Worm (Caenorhabditis elegans) whole organism, early embryonic: ENCODE measurements around the gene C17A2.7.

ENCODE experiments used
- B0310.2 ChIP-seq: sonication (generic microtip); optimal IDR thresholded peaks from 2 replicates; lab custom pipeline; 2016; ENCODE audit warnings: mild to moderate bottlenecking, missing genetic modification characterization, missing compliant biosample characterization
- F13C5.2 ChIP-seq: sonication (generic microtip); optimal IDR thresholded peaks from 2 replicates; lab custom pipeline; 2017; ENCODE audit warnings: mild to moderate bottlenecking, missing genetic modification characterization, inconsistent platforms, missing compliant biosample characterization
- aly-1 ChIP-seq: sonication (generic microtip); optimal IDR thresholded peaks from 2 replicates; lab custom pipeline; 2016; ENCODE audit warnings: missing genetic modification characterization, missing compliant biosample characterization
- ama-1 ChIP-seq: fragments of 150-350 bp; optimal IDR thresholded peaks from 2 replicates; lab custom pipeline; 2014
- ceh-13 ChIP-seq: fragments of 200-800 bp; sonication (Bioruptor generic); optimal IDR thresholded peaks from 2 replicates; lab custom pipeline; 2018; ENCODE audit warnings: mild to moderate bottlenecking, missing genetic modification characterization, missing compliant biosample characterization
- ceh-36 ChIP-seq: sonication (generic microtip); optimal IDR thresholded peaks from 2 replicates; lab custom pipeline; 2016; ENCODE audit warnings: missing genetic modification characterization, inconsistent platforms, missing compliant biosample characterization
- ets-7 ChIP-seq: sonication (generic microtip); optimal IDR thresholded peaks from 2 replicates; lab custom pipeline; 2016; ENCODE audit warnings: missing genotype, missing genetic modification characterization, missing compliant biosample characterization
- flt-1 ChIP-seq: fragments of 200-800 bp; sonication (Bioruptor generic); IDR thresholded peaks from 2 replicates; pipeline ENCODE4 v1.3.6; 2022; ENCODE audit warnings: missing genetic modification characterization, missing compliant biosample characterization
- hmbx-1 ChIP-seq: sonication (generic microtip); optimal IDR thresholded peaks from 2 replicates; lab custom pipeline; 2016; ENCODE audit warnings: mild to moderate bottlenecking, missing genetic modification characterization, missing compliant biosample characterization
- hmg-4 ChIP-seq: fragments of 200-800 bp; sonication (Bioruptor generic); optimal IDR thresholded peaks from 2 replicates; lab custom pipeline; 2018; ENCODE audit warnings: mild to moderate bottlenecking, missing genetic modification characterization, missing compliant biosample characterization
- hnd-1 ChIP-seq: sonication (generic microtip); optimal IDR thresholded peaks from 2 replicates; lab custom pipeline; 2016; ENCODE audit warnings: missing genetic modification characterization, missing compliant biosample characterization
- pes-1 ChIP-seq: fragments of 200-800 bp; sonication (Bioruptor generic); IDR thresholded peaks from 2 replicates; pipeline ENCODE4 v1.3.6; 2022; ENCODE audit warnings: missing genetic modification reagents, missing genetic modification characterization, missing compliant biosample characterization
- scrt-1 ChIP-seq: fragments of 200-800 bp; sonication (Bioruptor generic); IDR thresholded peaks from 2 replicates; pipeline ENCODE4 v1.3.6; 2022; ENCODE audit warnings: missing genetic modification characterization, missing compliant biosample characterization
- sea-1 ChIP-seq: fragments of 200-800 bp; sonication (Bioruptor generic); conservative IDR thresholded peaks from 2 replicates; pipeline ENCODE4 v1.3.6; 2022; ENCODE audit warnings: missing genetic modification characterization, missing compliant biosample characterization
- tbx-11 ChIP-seq: fragments of 200-800 bp; sonication (Bioruptor generic); IDR thresholded peaks from 2 replicates; pipeline ENCODE4 v1.3.6; 2022; ENCODE audit warnings: missing genetic modification characterization, missing compliant biosample characterization
- tbx-37 ChIP-seq: fragments of 200-800 bp; sonication (Bioruptor generic); conservative IDR thresholded peaks from 2 replicates; pipeline ENCODE4 v1.3.6; 2022; ENCODE audit warnings: missing genetic modification reagents, missing genetic modification characterization, missing compliant biosample characterization
- tra-4 ChIP-seq: sonication (generic microtip); optimal IDR thresholded peaks from 2 replicates; lab custom pipeline; 2017; ENCODE audit warnings: missing genetic modification characterization, missing compliant biosample characterization

Gene C17A2.7

DNA sequence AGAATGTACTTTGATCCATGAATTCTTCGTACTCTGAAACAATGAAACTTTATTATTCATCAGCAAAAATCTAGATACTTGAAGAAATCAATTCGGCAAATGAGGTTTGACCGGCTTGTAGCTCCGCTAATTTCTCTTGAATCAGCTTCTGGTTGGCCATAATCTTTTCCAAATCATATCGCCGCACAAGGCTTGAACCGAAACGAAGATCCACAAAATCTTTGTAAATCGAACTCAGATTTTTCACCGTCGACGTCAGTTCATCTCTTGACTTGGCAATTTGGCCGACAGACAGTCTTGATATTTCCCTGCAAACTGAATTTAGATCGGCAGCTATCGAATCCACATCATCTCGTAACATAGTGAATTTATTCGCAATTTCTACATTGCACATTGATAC, 37.7 kb downstream of the C17A2.7 start:
- TF ChIP-seq pes-1: no peak
- no peak for TF ChIP-seq hnd-1
- TF ChIP-seq ets-7: no peak
- no peak for TF ChIP-seq F13C5.2 (tag; lab: Kevin White, UChicago)
- no peak for TF ChIP-seq tra-4 (tag; lab: Kevin White, UChicago)
- no peak for TF ChIP-seq hmbx-1 (tag; lab: Kevin White, UChicago)
- TF ChIP-seq B0310.2: no peak
- TF ChIP-seq ceh-13 (GFP tag; lab: Kevin White, UChicago): no peak
- TF ChIP-seq ceh-36: no peak
- TF ChIP-seq aly-1: no peak
- TF ChIP-seq sea-1 (GFP tag; lab: Robert Waterston, UW): no peak
- no peak for TF ChIP-seq tbx-11 (GFP tag; lab: Robert Waterston, UW)
- TF ChIP-seq tbx-37: no peak

DNA sequence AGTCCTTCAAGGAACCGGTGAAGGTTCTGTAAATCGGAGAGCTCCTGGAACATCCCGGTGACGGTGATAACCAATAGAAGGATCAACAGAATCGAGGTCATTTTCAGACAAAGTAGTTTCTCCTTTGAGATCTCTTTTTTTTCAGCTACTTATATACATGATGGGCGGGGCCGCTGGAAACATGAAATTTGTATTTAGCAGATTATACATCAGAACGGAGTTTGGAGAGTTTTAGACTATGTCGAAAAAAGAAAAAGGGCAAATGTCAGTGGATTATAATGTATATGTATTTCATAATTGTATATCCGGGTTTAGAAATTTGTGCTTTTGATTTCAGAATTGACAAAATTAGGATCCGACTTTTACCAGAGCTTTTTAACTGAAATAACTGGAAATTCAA, 40.0 kb downstream of the C17A2.7 start, which contains the start of gene ins-32:
Gene ins-32, minus strand, starts transcription at position 101 of the 400 bp plus-strand sequence.
- no peak for TF ChIP-seq pes-1
- no peak for TF ChIP-seq sea-1 (GFP tag; lab: Robert Waterston, UW)
- TF ChIP-seq scrt-1 (GFP tag; lab: Robert Waterston, UW): no peak
- TF ChIP-seq tbx-11 (GFP tag; lab: Robert Waterston, UW): no peak
- TF ChIP-seq aly-1: no peak
- TF ChIP-seq hmbx-1 (tag; lab: Kevin White, UChicago): no peak
- TF ChIP-seq tra-4 (tag; lab: Kevin White, UChicago): no peak
- TF ChIP-seq ceh-13 (GFP tag; lab: Kevin White, UChicago): no peak
- no peak for TF ChIP-seq hmg-4
- no peak for TF ChIP-seq hnd-1
- TF ChIP-seq ets-7: no peak
- TF ChIP-seq B0310.2: no peak
- no peak for TF ChIP-seq ama-1 (lab: Kevin White, UChicago)

DNA sequence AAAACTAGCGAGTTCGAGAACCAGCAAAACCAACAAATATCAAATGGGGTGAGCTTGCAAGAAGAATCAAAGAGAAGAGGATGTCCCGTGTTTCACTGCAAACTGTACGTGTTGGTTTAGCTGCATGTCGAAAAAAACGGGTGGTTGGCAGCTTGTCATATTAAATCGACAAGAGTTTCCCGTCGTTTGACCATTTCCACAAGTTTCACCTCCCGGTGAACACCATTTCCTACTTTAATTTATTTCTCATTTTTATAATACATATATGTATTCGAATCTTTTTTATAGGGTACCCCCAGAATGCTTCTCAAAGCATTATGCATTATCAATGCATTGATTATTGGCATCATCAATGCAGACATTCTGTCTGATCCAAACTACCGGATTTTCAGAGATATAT, 47.9 kb downstream of the C17A2.7 start, which contains the start of gene Y8A9A.2:
Gene Y8A9A.2, plus strand, starts transcription at position 301 of the 400 bp plus-strand sequence.
- TF ChIP-seq hmbx-1 (tag; lab: Kevin White, UChicago) (no peak), ceh-36 (no peak), aly-1 (no peak), flt-1 (GFP tag; lab: Robert Waterston, UW) (no peak), pes-1 (no peak), tra-4 (tag; lab: Kevin White, UChicago) (no peak), ceh-13 (GFP tag; lab: Kevin White, UChicago) (no peak), hnd-1 (no peak), hmg-4 (no peak), B0310.2 (no peak), F13C5.2 (tag; lab: Kevin White, UChicago) (no peak)

DNA sequence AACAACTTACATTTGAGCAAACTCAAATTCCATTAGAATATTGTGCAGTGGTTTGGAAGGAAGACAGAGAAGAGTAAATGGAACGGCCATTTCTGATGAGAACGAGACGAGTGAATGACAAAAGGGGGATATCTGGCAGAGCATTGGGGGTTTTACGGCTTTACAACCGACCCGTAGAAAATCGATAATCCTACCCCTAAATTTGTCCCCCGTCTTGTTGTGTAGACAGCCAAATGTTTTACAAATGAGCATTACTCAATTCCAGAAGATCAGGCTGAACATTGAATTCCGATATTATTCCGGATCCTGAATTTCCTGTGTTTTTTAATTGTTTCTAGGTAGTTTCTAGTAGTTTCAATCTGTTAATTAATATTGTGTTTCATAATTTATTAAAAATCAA, 49.9 kb downstream of the C17A2.7 start, which contains the start of gene fbxb-99:
Gene fbxb-99, minus strand, starts transcription at position 101 of the 400 bp plus-strand sequence.
- no peak for TF ChIP-seq flt-1 (GFP tag; lab: Robert Waterston, UW)
- no peak for TF ChIP-seq hnd-1
- no peak for TF ChIP-seq F13C5.2 (tag; lab: Kevin White, UChicago)
- TF ChIP-seq hmbx-1 (tag; lab: Kevin White, UChicago): no peak
- no peak for TF ChIP-seq scrt-1 (GFP tag; lab: Robert Waterston, UW)
- TF ChIP-seq ceh-36: no peak
- TF ChIP-seq hmg-4: no peak
- TF ChIP-seq ceh-13 (GFP tag; lab: Kevin White, UChicago): no peak
- no peak for TF ChIP-seq ama-1 (lab: Kevin White, UChicago)
- TF ChIP-seq ets-7: no peak
- TF ChIP-seq pes-1: no peak
- no peak for TF ChIP-seq B0310.2
- no peak for TF ChIP-seq tra-4 (tag; lab: Kevin White, UChicago)
- no peak for TF ChIP-seq tbx-37
